Worm (Caenorhabditis elegans): ENCODE data around the gene vps-22.
A peak's percentile ranks its signal among the peaks of the same experiment; 100 is the strongest.
"Not testable (repeated sequence)": the region's sequence is repeated elsewhere in the genome, so short reads cannot be mapped to it uniquely, and the experiment has no call there.

Gene vps-22

DNA sequence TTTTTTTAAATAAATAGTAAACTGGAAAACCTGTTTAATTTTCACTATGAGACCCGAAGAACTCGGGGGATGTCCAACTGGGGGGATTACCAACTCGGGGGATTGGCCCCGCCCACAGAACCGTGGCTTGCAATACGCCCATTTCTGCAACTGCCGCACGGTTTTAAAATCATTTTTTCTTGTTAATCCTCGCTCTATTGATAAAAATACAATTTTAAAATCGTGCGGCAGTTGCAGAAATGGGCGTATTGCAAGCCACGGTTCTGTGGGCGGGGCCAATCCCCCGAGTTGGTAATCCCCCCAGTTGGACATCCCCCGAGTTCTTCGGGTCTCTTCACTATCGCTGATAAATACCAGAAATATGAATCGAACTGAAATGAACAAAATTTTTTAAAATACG lies 40.3 kb downstream of the vps-22 start, which contains the start of gene mmab-1:
Gene mmab-1 (minus strand): TSS at position 95 of the 400 bp plus-strand sequence.
- TF ChIP-seq ztf-18 (tag; optimal IDR thresholded peaks at IDR 0.05) = peak; percentile 6
- TF ChIP-seq ceh-91 (GFP tag; IDR thresholded peaks at IDR 0.05) = 0 out of 2 replicates have a peak, but pooled peaks have one; percentile 11
- TF ChIP-seq Y95B8A.8 (GFP tag; IDR thresholded peaks at IDR 0.05) = 0 out of 2 replicates have a peak, but pooled peaks have one; percentile 12
- peak; percentile 42; the same call in 1 of the 2 replicates for TF ChIP-seq Y67H2A.10 (GFP tag; conservative IDR thresholded peaks at IDR 0.05)
- TF ChIP-seq ceh-100 (GFP tag; IDR thresholded peaks at IDR 0.05) = peak; percentile 90
- peak; percentile 34 for TF ChIP-seq egrh-3 (GFP tag; IDR thresholded peaks at IDR 0.05)
- 0 out of 2 replicates have a peak, but pooled peaks have one; percentile 34 for TF ChIP-seq zfh-2 (GFP tag; conservative IDR thresholded peaks at IDR 0.05)
- peak; percentile 44 for TF ChIP-seq F33H1.4 (GFP tag; IDR thresholded peaks at IDR 0.05)
- TF ChIP-seq C06A6.2 (GFP tag; conservative IDR thresholded peaks at IDR 0.05) = peak; percentile 84
- 0 out of 2 replicates have a peak, but pooled peaks have one; percentile 76 for TF ChIP-seq nhr-120 (GFP tag; IDR thresholded peaks at IDR 0.05)
- TF ChIP-seq C17E4.6 (GFP tag; IDR thresholded peaks at IDR 0.05) = peak; percentile 21; the same call in 1 of the 2 replicates
- peak; percentile 11 for TF ChIP-seq lin-54 (GFP tag; optimal IDR thresholded peaks at IDR 0.05)
- peak; percentile 73 for TF ChIP-seq K11D2.4 (GFP tag; IDR thresholded peaks at IDR 0.05)
- TF ChIP-seq attf-5 (GFP tag; optimal IDR thresholded peaks at IDR 0.05) = peak; percentile 34
- peak; percentile 89 for TF ChIP-seq mcd-1 (GFP tag; IDR thresholded peaks at IDR 0.05)
- TF ChIP-seq attf-3 (GFP tag; conservative IDR thresholded peaks at IDR 0.05) = peak; percentile 18; the same call in 1 of the 2 replicates
- TF ChIP-seq cebp-1 (GFP tag; IDR thresholded peaks at IDR 0.05); snpc-4 (GFP tag; optimal IDR thresholded peaks at IDR 0.05); rpc-1 (tag; optimal IDR thresholded peaks at IDR 0.05): not testable (repeated sequence)
- TF ChIP-seq cebp-1 (tag; optimal IDR thresholded peaks at IDR 0.05) = peak; percentile 36
- peak; percentile 27 for TF ChIP-seq lin-40 (tag; optimal IDR thresholded peaks at IDR 0.05)
- peak; percentile 55 for TF ChIP-seq nfyb-1 (GFP tag; IDR thresholded peaks at IDR 0.05)
- TF ChIP-seq cebp-2 (GFP tag; IDR thresholded peaks at IDR 0.05) = 0 out of 2 replicates have a peak, but pooled peaks have one; percentile 10
- peak; percentile 13; the same call in 1 of the 2 replicates for TF ChIP-seq hmg-1.2 (GFP tag; IDR thresholded peaks at IDR 0.05)
- peak; percentile 18; the same call in 1 of the 2 replicates for TF ChIP-seq lin-26 (GFP tag; IDR thresholded peaks at IDR 0.05)
- peak in 2 of 4 experiments; percentile 5 to 25 for TF ChIP-seq snpc-4 (tag; optimal IDR thresholded peaks at IDR 0.05)
- TF ChIP-seq rpc-1 (optimal IDR thresholded peaks at IDR 0.05) = peak; percentile 15
- TF ChIP-seq ztf-26 (tag; optimal IDR thresholded peaks at IDR 0.05) = peak; percentile 8
- TF ChIP-seq pbrm-1 (GFP tag; IDR thresholded peaks at IDR 0.05) = peak; percentile 55; the same call in 1 of the 2 replicates

DNA sequence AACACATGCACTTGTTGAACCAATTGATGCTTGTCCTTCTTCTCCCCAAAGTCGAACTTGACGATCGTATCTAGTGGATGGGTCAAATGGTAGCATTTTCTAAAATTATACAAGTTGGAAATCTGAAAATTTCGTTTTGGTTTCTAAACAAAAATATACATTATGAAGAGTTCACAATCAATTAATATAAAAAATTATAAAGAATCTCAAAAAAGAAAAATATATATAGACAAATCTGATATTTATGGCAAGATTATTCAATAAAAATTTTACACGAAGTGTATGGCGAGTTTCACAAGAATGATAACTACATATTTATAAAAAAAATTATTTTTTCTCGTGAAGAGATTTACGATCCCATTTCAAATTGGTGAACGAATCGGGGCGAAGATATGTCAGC lies 42.1 kb downstream of the vps-22 start, which contains the start of gene ula-1:
Gene ula-1 (minus strand): TSS at position 101 of the 400 bp plus-strand sequence.
- TF ChIP-seq akir-1 (GFP tag; optimal IDR thresholded peaks at IDR 0.05) (no peak), ztf-18 (tag; optimal IDR thresholded peaks at IDR 0.05) (no peak), dpl-1 (GFP tag; optimal IDR thresholded peaks at IDR 0.05) (no peak), ceh-27 (GFP tag; optimal IDR thresholded peaks at IDR 0.05) (no peak), die-1 (tag; optimal IDR thresholded peaks at IDR 0.05) (no peak), unc-62 (GFP tag; optimal IDR thresholded peaks at IDR 0.05) (no peak), attf-3 (GFP tag; conservative IDR thresholded peaks at IDR 0.05) (no peak), Y53G8AR.9 (GFP tag; conservative IDR thresholded peaks at IDR 0.05) (no peak), bed-2 (GFP tag; IDR thresholded peaks at IDR 0.05) (no peak)

DNA sequence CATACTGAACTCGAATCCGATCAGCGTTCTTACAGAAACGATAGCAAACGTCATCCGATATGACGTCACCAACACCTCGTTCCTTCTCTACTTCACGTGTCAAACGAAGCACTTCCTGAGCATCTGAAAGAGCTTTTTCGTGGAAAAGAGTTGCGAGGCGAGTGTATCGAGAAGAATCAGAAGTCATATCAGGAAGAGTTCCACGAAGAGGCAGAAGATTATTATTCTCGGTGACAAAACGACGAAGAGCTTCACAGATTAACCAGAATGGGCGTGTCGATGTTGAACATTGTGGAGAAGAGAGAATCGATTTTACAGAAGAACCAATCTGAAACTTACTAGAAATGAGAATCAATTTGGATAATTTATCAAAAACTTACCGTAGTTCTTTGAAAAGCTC lies 43.4 kb downstream of the vps-22 start:
- TF ChIP-seq nfya-2 (GFP tag; IDR thresholded peaks at IDR 0.05) (no peak), dox-1 (GFP tag; IDR thresholded peaks at IDR 0.05) (no peak), tbp1 (GFP tag; optimal IDR thresholded peaks at IDR 0.05) (no peak), nhr-80 (tag; optimal IDR thresholded peaks at IDR 0.05) (no peak), B0035.1 (tag; optimal IDR thresholded peaks at IDR 0.05) (no peak), tlf-1 (GFP tag; optimal IDR thresholded peaks at IDR 0.05) (no peak), hmg-1.2 (GFP tag; IDR thresholded peaks at IDR 0.05) (no peak), hlh-26 (GFP tag; conservative IDR thresholded peaks at IDR 0.05) (no peak), snpc-1.1 (tag; optimal IDR thresholded peaks at IDR 0.05; ENCODE audit: insufficient read depth) (no peak), C06A6.2 (GFP tag; conservative IDR thresholded peaks at IDR 0.05) (no peak), ceh-27 (GFP tag; optimal IDR thresholded peaks at IDR 0.05) (no peak), pha-4 (tag; optimal IDR thresholded peaks at IDR 0.05) (no peak), attf-3 (GFP tag; conservative IDR thresholded peaks at IDR 0.05) (no peak)
